Worm (Caenorhabditis elegans) whole organism, young adult: ENCODE measurements around the gene irg-4.

Experiments
- ama-1 ChIP-seq, 3 experiments: fragments of 150-350 bp in 1 of 3; sonication (generic microtip) in 2 of 3; optimal IDR thresholded peaks; 2 replicates each; lab custom pipeline; 2014 to 2018; ENCODE audit warnings: missing biosample characterization in 2 of 3, missing genetic modification characterization in 2 of 3, missing genetic modification reagents in 2 of 3
- hlh-26 ChIP-seq: fragments of 200-800 bp; sonication (Bioruptor generic); conservative IDR thresholded peaks from 2 replicates; pipeline ENCODE4 v1.3.6; 2022; ENCODE audit warnings: missing genetic modification reagents, missing genetic modification characterization, missing compliant biosample characterization
- lin-26 ChIP-seq: fragments of 200-800 bp; sonication (Bioruptor generic); IDR thresholded peaks from 2 replicates; pipeline ENCODE4 v1.3.6; 2022; ENCODE audit warnings: missing genetic modification reagents, missing genetic modification characterization, missing compliant biosample characterization
- ztf-6 ChIP-seq: fragments of 200-800 bp; sonication (Bioruptor generic); IDR thresholded peaks from 2 replicates; pipeline ENCODE4 v1.3.6; 2022; ENCODE audit warnings: missing genetic modification reagents, missing genetic modification characterization, missing compliant biosample characterization

DNA sequence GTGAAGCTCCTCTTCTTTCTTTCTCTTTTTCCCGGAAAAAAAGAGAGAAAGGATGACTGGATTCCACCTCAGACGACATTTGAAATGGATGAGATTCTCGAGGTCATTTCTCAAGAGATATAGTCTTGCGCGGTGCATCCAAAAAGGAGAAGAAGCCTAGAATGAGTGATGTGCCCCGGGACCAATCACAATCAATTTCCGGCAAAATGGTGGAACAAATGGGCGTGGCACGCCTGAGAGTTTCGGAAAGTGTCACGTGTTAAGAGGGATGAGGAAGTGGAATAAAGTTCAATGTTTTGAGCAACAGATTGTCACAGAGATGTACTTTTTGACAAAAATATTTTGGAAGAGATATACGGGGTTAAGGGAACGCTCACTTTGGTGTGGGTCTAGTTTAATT, 10.0 kb upstream of the irg-4 start:
- no peak for TF ChIP-seq hlh-26 (GFP tag; lab: Robert Waterston, UW)
- no peak for TF ChIP-seq ztf-6 (GFP tag; lab: Robert Waterston, UW)
- no peak for TF ChIP-seq ama-1 (optimal IDR thresholded peaks at IDR 0.05; lab: Kevin White, UChicago)
- TF ChIP-seq ama-1 (GFP tag; optimal IDR thresholded peaks at IDR 0.05; lab: Kevin White, UChicago) = no peak
- TF ChIP-seq lin-26 (GFP tag; lab: Robert Waterston, UW) = no peak
